Worm (Caenorhabditis elegans) whole organism, L4 larva: ENCODE data around the gene F25B4.4.

Experiments used
- F26F4.8 ChIP-seq: fragments of 200-800 bp; sonication (Bioruptor generic); conservative IDR thresholded peaks from 2 replicates; pipeline ENCODE4 v1.3.6; 2022; ENCODE audit warnings: missing genetic modification characterization, missing compliant biosample characterization
- F44E2.7 ChIP-seq: fragments of 200-800 bp; sonication (Bioruptor generic); IDR thresholded peaks from 2 replicates; pipeline ENCODE4 v2.1.2; 2022; ENCODE audit warnings: missing genetic modification characterization, missing compliant biosample characterization
- ama-1 ChIP-seq: fragments of 150-350 bp; optimal IDR thresholded peaks from 2 replicates; lab custom pipeline; 2014; ENCODE audit warnings: inconsistent platforms, mixed read lengths
- dve-1 ChIP-seq: sonication (generic microtip); optimal IDR thresholded peaks from 2 replicates; lab custom pipeline; 2017; ENCODE audit warnings: antibody characterized with exemption, mild to moderate bottlenecking, missing genetic modification characterization, missing compliant biosample characterization; ENCODE audit not compliant: insufficient read depth
- hlh-30 ChIP-seq: sonication (generic microtip); optimal IDR thresholded peaks from 2 replicates; lab custom pipeline; 2017; ENCODE audit warnings: antibody characterized with exemption, mild to moderate bottlenecking, missing genetic modification characterization, missing compliant biosample characterization; ENCODE audit not compliant: insufficient read depth
- lim-7 ChIP-seq: fragments of 200-800 bp; sonication (Bioruptor generic); IDR thresholded peaks from 2 replicates; pipeline ENCODE4 v1.3.6; 2022; ENCODE audit warnings: missing genetic modification characterization, missing compliant biosample characterization
- lin-13 ChIP-seq: fragments of 150-350 bp; optimal IDR thresholded peaks from 2 replicates; lab custom pipeline; 2014; ENCODE audit warnings: missing biosample characterization, missing genetic modification reagents, missing genetic modification characterization
- madf-5 ChIP-seq, 2 experiments: fragments of 200-800 bp; sonication (Bioruptor generic); IDR thresholded peaks; 2 replicates each; pipeline ENCODE4 v1.3.6; 2022; ENCODE audit warnings: missing compliant biosample characterization in 2 of 2, missing genetic modification characterization in 2 of 2
- mes-2 ChIP-seq: sonication (generic microtip); optimal IDR thresholded peaks from 2 replicates; lab custom pipeline; 2016; ENCODE audit warnings: missing genotype, mild to moderate bottlenecking, missing genetic modification characterization, missing compliant biosample characterization; ENCODE audit not compliant: poor library complexity, severe bottlenecking
- nhr-111 ChIP-seq: fragments of 200-800 bp; sonication (Bioruptor generic); optimal IDR thresholded peaks from 2 replicates; lab custom pipeline; 2018; ENCODE audit warnings: mild to moderate bottlenecking, missing genetic modification characterization, missing compliant biosample characterization
- nhr-48 ChIP-seq: sonication (generic microtip); optimal IDR thresholded peaks from 2 replicates; lab custom pipeline; 2016; ENCODE audit warnings: mild to moderate bottlenecking, missing genetic modification characterization, missing compliant biosample characterization
- rbr-2 ChIP-seq: sonication (generic microtip); optimal IDR thresholded peaks from 2 replicates; lab custom pipeline; 2016; ENCODE audit warnings: missing genotype, missing genetic modification characterization, missing compliant biosample characterization
- sdz-12 ChIP-seq: fragments of 200-800 bp; sonication (Bioruptor generic); optimal IDR thresholded peaks from 2 replicates; lab custom pipeline; 2018; ENCODE audit warnings: mild to moderate bottlenecking, missing genetic modification characterization, missing compliant biosample characterization
- set-16 ChIP-seq: fragments of 200-800 bp; sonication (Bioruptor generic); IDR thresholded peaks from 2 replicates; pipeline ENCODE4 v1.3.6; 2022; ENCODE audit warnings: missing genetic modification reagents, missing genetic modification characterization, missing compliant biosample characterization
- spr-3 ChIP-seq: fragments of 200-800 bp; sonication (Bioruptor generic); optimal IDR thresholded peaks from 2 replicates; lab custom pipeline; 2018; ENCODE audit warnings: mild to moderate bottlenecking, missing genetic modification characterization, missing compliant biosample characterization
- unc-62 ChIP-seq, 3 experiments: fragments of 150-350 bp in 1 of 3; sonication (generic microtip); optimal IDR thresholded peaks in 2 of 3; peaks in 1 of 3; 1 replicate in 1 of 3; 2 replicates in 2 of 3; lab custom pipeline; 2014 to 2017; ENCODE audit warnings: missing biosample characterization in 3 of 3, missing genetic modification characterization in 3 of 3, missing genetic modification reagents in 3 of 3, missing genotype in 1 of 3
- vab-7 ChIP-seq: fragments of 200-800 bp; sonication (Bioruptor generic); IDR thresholded peaks from 2 replicates; pipeline ENCODE4 v1.3.6; 2022; ENCODE audit warnings: missing genetic modification reagents, missing genetic modification characterization, missing compliant biosample characterization

The F25B4.4 gene

ce11 chrV:5724395-5724794 is 39.7 kb downstream of the F25B4.4 start:
- TF ChIP-seq unc-62 (GFP tag; optimal IDR thresholded peaks at IDR 0.05 in 1 of 2; lab: Kevin White, UChicago): peak in 1 of 2 experiments; percentile 90
- no peak for TF ChIP-seq unc-62 (tag; optimal IDR thresholded peaks at IDR 0.05; lab: Kevin White, UChicago)
- no peak for TF ChIP-seq ama-1 (lab: Kevin White, UChicago)
- no peak for TF ChIP-seq rbr-2 (tag; lab: Kevin White, UChicago)
- no peak for TF ChIP-seq lin-13 (GFP tag; lab: Kevin White, UChicago)
- TF ChIP-seq dve-1: no peak

ce11 chrV:5726463-5726862 is 41.8 kb downstream of the F25B4.4 start, which contains the start of gene K09H11.4:
K09H11.4 (minus strand) TSS chrV:5726563.
- TF ChIP-seq vab-7 (GFP tag; lab: Robert Waterston, UW) (no peak), unc-62 (GFP tag; optimal IDR thresholded peaks at IDR 0.05 in 1 of 2; lab: Kevin White, UChicago) (no peak), unc-62 (tag; optimal IDR thresholded peaks at IDR 0.05; lab: Kevin White, UChicago) (no peak), sdz-12 (GFP tag; lab: Kevin White, UChicago) (no peak), madf-5 (GFP tag; IDR thresholded peaks at IDR 0.05; lab: Robert Waterston, UW) (no peak), spr-3 (GFP tag; lab: Kevin White, UChicago) (no peak)

ce11 chrV:5730783-5731182 is 46.1 kb downstream of the F25B4.4 start, which contains the start of gene K09H11.15:
K09H11.15 (minus strand) TSS chrV:5730883.
- TF ChIP-seq lim-7 (GFP tag; lab: Robert Waterston, UW) (no peak), hlh-30 (no peak), spr-3 (GFP tag; lab: Kevin White, UChicago) (no peak), F26F4.8 (GFP tag; lab: Robert Waterston, UW) (no peak), mes-2 (no peak), sdz-12 (GFP tag; lab: Kevin White, UChicago) (no peak), nhr-111 (GFP tag; lab: Kevin White, UChicago) (no peak), nhr-48 (no peak), set-16 (GFP tag; lab: Robert Waterston, UW) (no peak), F44E2.7 (no peak), dve-1 (no peak)
